Worm (Caenorhabditis elegans) whole organism, L4 larva: ENCODE measurements around the gene xbx-6.

ENCODE experiments used
- D1046.2 ChIP-seq: fragments of 200-800 bp; sonication (Bioruptor generic); IDR thresholded peaks from 2 replicates; pipeline ENCODE4 v1.3.6; 2022; ENCODE audit warnings: missing genetic modification characterization, missing compliant biosample characterization
- F10B5.3 ChIP-seq: sonication (generic microtip); optimal IDR thresholded peaks from 2 replicates; lab custom pipeline; 2016; ENCODE audit warnings: mild to moderate bottlenecking, missing genetic modification characterization, missing compliant biosample characterization
- F49E8.2 ChIP-seq: sonication (generic microtip); optimal IDR thresholded peaks from 2 replicates; lab custom pipeline; 2016; ENCODE audit warnings: missing compliant biosample characterization, mild to moderate bottlenecking, missing genetic modification characterization, borderline replicate concordance
- T20F7.1 ChIP-seq: fragments of 200-800 bp; sonication (Bioruptor generic); optimal IDR thresholded peaks from 2 replicates; lab custom pipeline; 2018; ENCODE audit warnings: mild to moderate bottlenecking, missing genetic modification characterization, missing compliant biosample characterization
- T26A8.4 ChIP-seq: fragments of 200-800 bp; sonication (Bioruptor generic); IDR thresholded peaks from 2 replicates; pipeline ENCODE4 v1.3.6; 2022; ENCODE audit warnings: missing genetic modification characterization, missing compliant biosample characterization
- Y105C5A.15 ChIP-seq: fragments of 200-800 bp; sonication (Bioruptor generic); IDR thresholded peaks from 2 replicates; pipeline ENCODE4 v1.3.6; 2022; ENCODE audit warnings: missing genetic modification characterization, missing compliant biosample characterization
- Y5F2A.4 ChIP-seq: fragments of 200-800 bp; sonication (Bioruptor generic); optimal IDR thresholded peaks from 2 replicates; lab custom pipeline; 2018; ENCODE audit warnings: mild to moderate bottlenecking, missing genetic modification characterization, missing compliant biosample characterization
- ZK337.2 ChIP-seq: fragments of 200-800 bp; sonication (Bioruptor generic); IDR thresholded peaks from 2 replicates; pipeline ENCODE4 v1.3.6; 2022; ENCODE audit warnings: missing genetic modification reagents, missing genetic modification characterization, missing compliant biosample characterization
- aha-1 ChIP-seq: fragments of 150-350 bp; peaks from one replicate; lab custom pipeline; 2014; ENCODE audit warnings: missing biosample characterization, missing genetic modification characterization
- aly-2 ChIP-seq: sonication (generic microtip); optimal IDR thresholded peaks from 2 replicates; lab custom pipeline; 2018; ENCODE audit warnings: missing biosample characterization, missing genetic modification characterization
- arid-1 ChIP-seq: fragments of 200-800 bp; sonication (Bioruptor generic); conservative IDR thresholded peaks from 2 replicates; pipeline ENCODE4 v1.3.6; 2022; ENCODE audit warnings: missing genetic modification reagents, missing genetic modification characterization, missing compliant biosample characterization
- attf-4 ChIP-seq: sonication (generic microtip); optimal IDR thresholded peaks from 3 replicates; lab custom pipeline; 2017; ENCODE audit warnings: missing biosample characterization, missing genetic modification characterization
- ceh-20 ChIP-seq: fragments of 200-800 bp; sonication (Bioruptor generic); IDR thresholded peaks from 2 replicates; pipeline ENCODE4 v1.3.6; 2022; ENCODE audit warnings: missing genetic modification reagents, missing genetic modification characterization, missing compliant biosample characterization
- ceh-32 ChIP-seq: sonication (generic microtip); optimal IDR thresholded peaks from 2 replicates; lab custom pipeline; 2016; ENCODE audit warnings: mild to moderate bottlenecking, missing genetic modification characterization, missing compliant biosample characterization; ENCODE audit not compliant: poor library complexity
- ceh-62 ChIP-seq: sonication (generic microtip); optimal IDR thresholded peaks from 2 replicates; lab custom pipeline; 2017; ENCODE audit warnings: missing biosample characterization, missing genetic modification characterization
- ctbp-1 ChIP-seq: fragments of 200-800 bp; sonication (Bioruptor generic); IDR thresholded peaks from 2 replicates; pipeline ENCODE4 v1.3.6; 2022; ENCODE audit warnings: missing genetic modification reagents, missing genetic modification characterization, missing compliant biosample characterization
- daf-16 ChIP-seq, 3 experiments: sonication (generic microtip); optimal IDR thresholded peaks; 2 replicates each; lab custom pipeline; 2016 to 2017; ENCODE audit warnings: missing genetic modification characterization in 3 of 3, missing genetic modification reagents in 3 of 3, mild to moderate bottlenecking in 2 of 3, missing compliant biosample characterization in 2 of 3, missing biosample characterization in 1 of 3, moderate library complexity in 1 of 3
- daf-8 ChIP-seq: fragments of 200-800 bp; sonication (Bioruptor generic); IDR thresholded peaks from 2 replicates; pipeline ENCODE4 v1.3.6; 2022; ENCODE audit warnings: missing genetic modification characterization, missing compliant biosample characterization
- dve-1 ChIP-seq: sonication (generic microtip); optimal IDR thresholded peaks from 2 replicates; lab custom pipeline; 2017; ENCODE audit warnings: antibody characterized with exemption, mild to moderate bottlenecking, missing genetic modification characterization, missing compliant biosample characterization; ENCODE audit not compliant: insufficient read depth
- fkh-10 ChIP-seq: fragments of 150-350 bp; optimal IDR thresholded peaks from 2 replicates; lab custom pipeline; 2014; ENCODE audit warnings: missing biosample characterization, missing genetic modification reagents, missing genetic modification characterization
- fos-1 ChIP-seq: fragments of 150-350 bp; optimal IDR thresholded peaks from 2 replicates; lab custom pipeline; 2014; ENCODE audit warnings: missing biosample characterization, missing genetic modification characterization
- hlh-30 ChIP-seq: sonication (generic microtip); optimal IDR thresholded peaks from 2 replicates; lab custom pipeline; 2017; ENCODE audit warnings: antibody characterized with exemption, mild to moderate bottlenecking, missing genetic modification characterization, missing compliant biosample characterization; ENCODE audit not compliant: insufficient read depth
- jun-1 ChIP-seq: fragments of 150-350 bp; optimal IDR thresholded peaks from 2 replicates; lab custom pipeline; 2014; ENCODE audit warnings: missing biosample characterization, missing genetic modification reagents, missing genetic modification characterization
- lim-7 ChIP-seq: fragments of 200-800 bp; sonication (Bioruptor generic); IDR thresholded peaks from 2 replicates; pipeline ENCODE4 v1.3.6; 2022; ENCODE audit warnings: missing genetic modification characterization, missing compliant biosample characterization
- lin-29 ChIP-seq: fragments of 200-800 bp; sonication (Bioruptor generic); IDR thresholded peaks from 2 replicates; pipeline ENCODE4 v1.3.6; 2022; ENCODE audit warnings: missing genetic modification reagents, missing genetic modification characterization, missing compliant biosample characterization
- lin-38 ChIP-seq: fragments of 200-800 bp; sonication (Bioruptor generic); IDR thresholded peaks from 2 replicates; pipeline ENCODE4 v1.3.6; 2022; ENCODE audit warnings: missing genetic modification reagents, missing genetic modification characterization, missing compliant biosample characterization
- lsy-2 ChIP-seq, 2 experiments: fragments of 150-350 bp in 1 of 2; sonication (generic microtip) in 1 of 2; optimal IDR thresholded peaks; 2 replicates each; lab custom pipeline; 2014 to 2017; ENCODE audit warnings: missing biosample characterization in 2 of 2, missing genetic modification characterization in 2 of 2
- mdt-29 ChIP-seq: fragments of 200-800 bp; sonication (Bioruptor generic); IDR thresholded peaks from 2 replicates; pipeline ENCODE4 v1.3.6; 2022; ENCODE audit warnings: missing genetic modification reagents, missing genetic modification characterization, missing compliant biosample characterization
- mxl-3 ChIP-seq: fragments of 200-800 bp; sonication (Bioruptor generic); optimal IDR thresholded peaks from 2 replicates; lab custom pipeline; 2018; ENCODE audit warnings: mild to moderate bottlenecking, missing genetic modification characterization, missing compliant biosample characterization
- nhr-10 ChIP-seq: fragments of 150-350 bp; optimal IDR thresholded peaks from 2 replicates; lab custom pipeline; 2014; ENCODE audit warnings: missing biosample characterization, missing genetic modification characterization
- nhr-102 ChIP-seq: sonication (generic microtip); optimal IDR thresholded peaks from 2 replicates; lab custom pipeline; 2016; ENCODE audit warnings: mild to moderate bottlenecking, missing genetic modification characterization, moderate library complexity, missing compliant biosample characterization
- nhr-111 ChIP-seq: fragments of 200-800 bp; sonication (Bioruptor generic); optimal IDR thresholded peaks from 2 replicates; lab custom pipeline; 2018; ENCODE audit warnings: mild to moderate bottlenecking, missing genetic modification characterization, missing compliant biosample characterization
- nhr-237 ChIP-seq: sonication (generic microtip); optimal IDR thresholded peaks from 2 replicates; lab custom pipeline; 2017; ENCODE audit warnings: missing biosample characterization, missing genetic modification characterization
- nhr-41 ChIP-seq: fragments of 200-800 bp; sonication (Bioruptor generic); IDR thresholded peaks from 2 replicates; pipeline ENCODE4 v1.3.6; 2022; ENCODE audit warnings: missing genetic modification reagents, missing genetic modification characterization, missing compliant biosample characterization
- nhr-76 ChIP-seq: fragments of 150-350 bp; optimal IDR thresholded peaks from 2 replicates; lab custom pipeline; 2014; ENCODE audit warnings: missing biosample characterization, missing genetic modification characterization
- nhr-77 ChIP-seq: fragments of 150-350 bp; optimal IDR thresholded peaks from 2 replicates; lab custom pipeline; 2014; ENCODE audit warnings: missing biosample characterization, missing genetic modification characterization
- saeg-2 ChIP-seq: fragments of 200-800 bp; sonication (Bioruptor generic); IDR thresholded peaks from 2 replicates; pipeline ENCODE4 v1.3.6; 2022; ENCODE audit warnings: missing genetic modification reagents, missing genetic modification characterization, missing compliant biosample characterization
- sdz-12 ChIP-seq: fragments of 200-800 bp; sonication (Bioruptor generic); optimal IDR thresholded peaks from 2 replicates; lab custom pipeline; 2018; ENCODE audit warnings: mild to moderate bottlenecking, missing genetic modification characterization, missing compliant biosample characterization
- spr-3 ChIP-seq: fragments of 200-800 bp; sonication (Bioruptor generic); optimal IDR thresholded peaks from 2 replicates; lab custom pipeline; 2018; ENCODE audit warnings: mild to moderate bottlenecking, missing genetic modification characterization, missing compliant biosample characterization
- tra-1 ChIP-seq: fragments of 200-800 bp; sonication (Bioruptor generic); IDR thresholded peaks from 2 replicates; pipeline ENCODE4 v1.3.6; 2022; ENCODE audit warnings: missing genetic modification reagents, missing genetic modification characterization, missing compliant biosample characterization
- unc-130 ChIP-seq: sonication (generic microtip); optimal IDR thresholded peaks from 2 replicates; lab custom pipeline; 2016; ENCODE audit warnings: missing genetic modification reagents, missing genetic modification characterization, missing compliant biosample characterization
- unc-39 ChIP-seq: sonication (generic microtip); optimal IDR thresholded peaks from 2 replicates; lab custom pipeline; 2017; ENCODE audit warnings: missing biosample characterization, missing genetic modification characterization
- unc-62 ChIP-seq, 3 experiments: fragments of 150-350 bp in 1 of 3; sonication (generic microtip); optimal IDR thresholded peaks in 2 of 3; peaks in 1 of 3; 1 replicate in 1 of 3; 2 replicates in 2 of 3; lab custom pipeline; 2014 to 2017; ENCODE audit warnings: missing biosample characterization in 3 of 3, missing genetic modification characterization in 3 of 3, missing genetic modification reagents in 3 of 3, missing genotype in 1 of 3
- vab-7 ChIP-seq: fragments of 200-800 bp; sonication (Bioruptor generic); IDR thresholded peaks from 2 replicates; pipeline ENCODE4 v1.3.6; 2022; ENCODE audit warnings: missing genetic modification reagents, missing genetic modification characterization, missing compliant biosample characterization
- zfp-2 ChIP-seq: sonication (generic microtip); optimal IDR thresholded peaks from 2 replicates; lab custom pipeline; 2016; ENCODE audit warnings: mild to moderate bottlenecking, missing genetic modification characterization, missing compliant biosample characterization
- zfp-3 ChIP-seq: fragments of 200-800 bp; sonication (Bioruptor generic); conservative IDR thresholded peaks from 2 replicates; pipeline ENCODE4 v1.3.6; 2022; ENCODE audit warnings: missing genetic modification reagents, missing genetic modification characterization, missing compliant biosample characterization
- zip-11 ChIP-seq: fragments of 200-800 bp; sonication (Bioruptor generic); IDR thresholded peaks from 2 replicates; pipeline ENCODE4 v1.3.6; 2022; ENCODE audit warnings: missing genetic modification characterization, missing compliant biosample characterization

The xbx-6 gene

ce11 chrV:9731852-9732251, 29.0 kb downstream of the xbx-6 start (continued):
- no peak for TF ChIP-seq D1046.2 (GFP tag; lab: Robert Waterston, UW)
- no peak for TF ChIP-seq jun-1 (tag; lab: Kevin White, UChicago)
- no peak for TF ChIP-seq fkh-10
- no peak for TF ChIP-seq fos-1
- TF ChIP-seq daf-8 (GFP tag; lab: Robert Waterston, UW), result no peak
- no peak for TF ChIP-seq mxl-3 (GFP tag; lab: Kevin White, UChicago)
- TF ChIP-seq sdz-12 (GFP tag; lab: Kevin White, UChicago), result no peak
- no peak for TF ChIP-seq arid-1 (GFP tag; lab: Robert Waterston, UW)
- no peak for TF ChIP-seq unc-39 (tag; lab: Kevin White, UChicago)
- peak in 1 of 2 experiments; percentile 78 for TF ChIP-seq unc-62 (GFP tag; optimal IDR thresholded peaks at IDR 0.05 in 1 of 2; lab: Kevin White, UChicago)
- no peak for TF ChIP-seq unc-62 (tag; optimal IDR thresholded peaks at IDR 0.05; lab: Kevin White, UChicago)
- TF ChIP-seq nhr-237 (tag; lab: Kevin White, UChicago), result no peak
- no peak for TF ChIP-seq hlh-30
- no peak for TF ChIP-seq nhr-41
- 0 out of 2 replicates have a peak, but pooled peaks have one; percentile 3 for TF ChIP-seq Y105C5A.15
- no peak for TF ChIP-seq ceh-20 (GFP tag; lab: Robert Waterston, UW)
- TF ChIP-seq ZK337.2, result no peak
- TF ChIP-seq saeg-2 (GFP tag; lab: Robert Waterston, UW), result 0 out of 2 replicates have a peak, but pooled peaks have one; percentile 17
- no peak for TF ChIP-seq ceh-62 (tag; lab: Kevin White, UChicago)
- peak; percentile 33 to 35 for TF ChIP-seq lsy-2 (tag; optimal IDR thresholded peaks at IDR 0.05; lab: Kevin White, UChicago)
- no peak for TF ChIP-seq nhr-77
- no peak for TF ChIP-seq F49E8.2 (tag; lab: Kevin White, UChicago)
- TF ChIP-seq aly-2 (tag; lab: Kevin White, UChicago), result no peak
- no peak for TF ChIP-seq F10B5.3 (tag; lab: Kevin White, UChicago)
- peak; percentile 54 for TF ChIP-seq mdt-29 (GFP tag; lab: Robert Waterston, UW)
- no peak for TF ChIP-seq nhr-76 (tag; lab: Kevin White, UChicago)
- TF ChIP-seq ceh-32 (tag; lab: Kevin White, UChicago), result no peak
- TF ChIP-seq zip-11 (GFP tag; lab: Robert Waterston, UW), result no peak
- no peak for TF ChIP-seq ctbp-1 (GFP tag; lab: Robert Waterston, UW)
- no peak for TF ChIP-seq attf-4
- TF ChIP-seq nhr-10, result no peak

- TF ChIP-seq T26A8.4 (GFP tag; lab: Robert Waterston, UW) (peak; percentile 70), aly-2 (tag; lab: Kevin White, UChicago) (no peak), nhr-237 (tag; lab: Kevin White, UChicago) (no peak), F10B5.3 (tag; lab: Kevin White, UChicago) (no peak), tra-1 (GFP tag; lab: Robert Waterston, UW) (0 out of 2 replicates have a peak, but pooled peaks have one; percentile 52), zfp-2 (tag; lab: Kevin White, UChicago) (no peak), vab-7 (GFP tag; lab: Robert Waterston, UW) (no peak), nhr-102 (peak; percentile 48), lin-29 (GFP tag; lab: Robert Waterston, UW) (no peak), ctbp-1 (GFP tag; lab: Robert Waterston, UW) (no peak), fkh-10 (peak; percentile 67), nhr-77 (peak; percentile 2), nhr-10 (no peak), zfp-3 (GFP tag; lab: Robert Waterston, UW) (0 out of 2 replicates have a peak, but pooled peaks have one; percentile 42), nhr-111 (GFP tag; lab: Kevin White, UChicago) (peak; percentile 17), attf-4 (no peak), daf-16 (GFP tag; optimal IDR thresholded peaks at IDR 0.05; lab: Kevin White, UChicago) (no peak), daf-16 (tag; optimal IDR thresholded peaks at IDR 0.05; lab: Kevin White, UChicago) (peak; percentile 2), Y5F2A.4 (peak; percentile 15), unc-62 (GFP tag; optimal IDR thresholded peaks at IDR 0.05 in 1 of 2; lab: Kevin White, UChicago) (no peak), unc-62 (tag; optimal IDR thresholded peaks at IDR 0.05; lab: Kevin White, UChicago) (no peak), spr-3 (GFP tag; lab: Kevin White, UChicago) (peak; percentile 26), aha-1 (peak; percentile 0), sdz-12 (GFP tag; lab: Kevin White, UChicago) (no peak), unc-130 (GFP tag; lab: Kevin White, UChicago) (no peak), T20F7.1 (GFP tag; lab: Kevin White, UChicago) (peak; percentile 29), lin-38 (GFP tag; lab: Robert Waterston, UW) (0 out of 2 replicates have a peak, but pooled peaks have one; percentile 20), dve-1 (tag; lab: Kevin White, UChicago) (peak; percentile 43), lim-7 (no peak), hlh-30 (peak; percentile 3)
Observed at ce11 chrV:9733920-9734454, 31.1 kb downstream of the xbx-6 start, which contains the start of gene cal-7. TSS of gene cal-7 (plus strand) at chrV:9734103.
